Fruit fly (Drosophila melanogaster) whole organism: ENCODE data around the gene Cpr30F.

Experiments
- CG8478 ChIP-seq: fragments of >200 bp; optimal IDR thresholded peaks from 2 replicates; lab custom pipeline; 2018; ENCODE audit warnings: inconsistent platforms
- EcR ChIP-seq, 2 experiments: fragments of >200 bp; optimal IDR thresholded peaks; 2 replicates each; lab custom pipeline; 2017; ENCODE audit warnings: missing biosample characterization in 2 of 2, missing genetic modification characterization in 2 of 2, missing genetic modification reagents in 2 of 2
- psq ChIP-seq: fragments of >200 bp; optimal IDR thresholded peaks from 2 replicates; lab custom pipeline; 2017
- usp ChIP-seq: fragments of >200 bp; optimal IDR thresholded peaks from 2 replicates; lab custom pipeline; 2017; ENCODE audit warnings: missing biosample characterization, missing genetic modification characterization, mixed read lengths

- TF ChIP-seq usp (GFP tag; lab: Kevin White, UChicago) = no peak
- TF ChIP-seq EcR (GFP tag; optimal IDR thresholded peaks at IDR 0.05; lab: Kevin White, UChicago) = no peak
- no peak for TF ChIP-seq psq
- no peak for TF ChIP-seq CG8478
These were observed 2.7 kb downstream of the Cpr30F start, which contains the start of gene CG42367 for dm6 chr2L:9930280-9930679.
